Worm (Caenorhabditis elegans): ENCODE measurements around the gene Y55F3AM.13.
A peak's percentile ranks its signal among the peaks of the same experiment; 100 is the strongest.

Y55F3AM.13 gene

ce11 chrIV:1058504-1058903 lies 2.4 kb upstream of the Y55F3AM.13 start:
- TF ChIP-seq nhr-237 (tag; optimal IDR thresholded peaks at IDR 0.05), result no peak
- TF ChIP-seq ceh-43 (GFP tag; optimal IDR thresholded peaks at IDR 0.05), result no peak
- no peak for TF ChIP-seq M03D4.4 (tag; optimal IDR thresholded peaks at IDR 0.05)
- TF ChIP-seq nhr-28 (tag; optimal IDR thresholded peaks at IDR 0.05), result no peak
- no peak for TF ChIP-seq unc-39 (tag; optimal IDR thresholded peaks at IDR 0.05)
- no peak for TF ChIP-seq tbx-8 (GFP tag; optimal IDR thresholded peaks at IDR 0.05)
- no peak for TF ChIP-seq unc-120 (tag; optimal IDR thresholded peaks at IDR 0.05; ENCODE audit: poor library complexity, severe bottlenecking)
- no peak for TF ChIP-seq zip-8 (tag; optimal IDR thresholded peaks at IDR 0.05)
- TF ChIP-seq lin-13 (tag; optimal IDR thresholded peaks at IDR 0.05), result no peak
- no peak for TF ChIP-seq lin-32 (GFP tag; optimal IDR thresholded peaks at IDR 0.05)
- TF ChIP-seq ces-1 (GFP tag; optimal IDR thresholded peaks at IDR 0.05), result no peak
- no peak for TF ChIP-seq elt-1 (tag; optimal IDR thresholded peaks at IDR 0.05; ENCODE audit: borderline replicate concordance, insufficient read depth)
- no peak for TF ChIP-seq hlh-1 (tag; optimal IDR thresholded peaks at IDR 0.05)
- no peak for TF ChIP-seq blmp-1 (tag; optimal IDR thresholded peaks at IDR 0.05)
- no peak for TF ChIP-seq elt-3 (tag; optimal IDR thresholded peaks at IDR 0.05)

ce11 chrIV:1055734-1056133 lies 379 bp downstream of the Y55F3AM.13 start:
- TF ChIP-seq drap-1 (GFP tag; optimal IDR thresholded peaks at IDR 0.05) (no peak), pha-4 (tag; optimal IDR thresholded peaks at IDR 0.05) (no peak), ceh-39 (tag; optimal IDR thresholded peaks at IDR 0.05) (no peak), elt-3 (tag; optimal IDR thresholded peaks at IDR 0.05) (no peak), ceh-83 (GFP tag; optimal IDR thresholded peaks at IDR 0.05) (no peak), unc-62 (GFP tag; optimal IDR thresholded peaks at IDR 0.05) (no peak), unc-39 (tag; optimal IDR thresholded peaks at IDR 0.05) (no peak), zip-8 (tag; optimal IDR thresholded peaks at IDR 0.05) (no peak), ces-1 (GFP tag; optimal IDR thresholded peaks at IDR 0.05) (no peak), ceh-43 (GFP tag; optimal IDR thresholded peaks at IDR 0.05) (no peak), hlh-1 (tag; optimal IDR thresholded peaks at IDR 0.05) (no peak), blmp-1 (tag; optimal IDR thresholded peaks at IDR 0.05) (no peak), flh-1 (GFP tag; optimal IDR thresholded peaks at IDR 0.05) (no peak), tbx-8 (GFP tag; optimal IDR thresholded peaks at IDR 0.05) (no peak), nhr-237 (tag; optimal IDR thresholded peaks at IDR 0.05) (no peak), M03D4.4 (tag; optimal IDR thresholded peaks at IDR 0.05) (no peak), snpc-4 (tag; optimal IDR thresholded peaks at IDR 0.05) (no peak), mab-5 (tag; optimal IDR thresholded peaks at IDR 0.05) (no peak), sem-2 (GFP tag; optimal IDR thresholded peaks at IDR 0.05) (no peak), ztf-11 (tag; optimal IDR thresholded peaks at IDR 0.05) (no peak)

- TF ChIP-seq sem-2 (GFP tag; optimal IDR thresholded peaks at IDR 0.05) (no peak), hlh-1 (tag; optimal IDR thresholded peaks at IDR 0.05) (no peak), unc-39 (tag; optimal IDR thresholded peaks at IDR 0.05) (no peak), nhr-12 (tag; optimal IDR thresholded peaks at IDR 0.05) (no peak), nhr-2 (tag; optimal IDR thresholded peaks at IDR 0.05) (no peak), ham-2 (GFP tag; optimal IDR thresholded peaks at IDR 0.05) (no peak), ces-1 (GFP tag; optimal IDR thresholded peaks at IDR 0.05) (peak; percentile 42)
Measured at ce11 chrIV:1054736-1055135, 1.4 kb downstream of the Y55F3AM.13 start, which contains the start of gene dcap-1. Gene dcap-1 (minus strand): TSS chrIV:1054794.

DNA sequence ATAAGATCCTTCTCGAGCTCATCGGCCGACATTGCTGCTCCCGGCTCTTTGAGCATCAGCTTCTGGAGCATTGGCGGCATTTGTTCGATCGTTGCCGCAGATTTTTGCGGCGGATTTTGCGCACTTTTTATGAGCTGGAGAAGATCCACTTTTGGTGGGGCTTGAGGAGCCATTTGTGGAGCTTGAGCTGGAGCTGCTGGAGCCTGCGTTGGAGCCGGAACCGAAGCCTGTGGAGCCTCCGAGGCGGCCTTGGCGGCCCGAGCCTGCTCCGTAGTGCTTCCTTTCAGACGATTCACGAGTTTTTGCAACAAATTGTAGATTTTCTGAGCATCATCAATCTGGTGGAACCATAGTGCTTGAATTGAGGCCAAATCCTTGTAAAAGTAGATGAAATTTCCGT lies 2.1 kb downstream of the Y55F3AM.13 start:
- TF ChIP-seq drap-1 (GFP tag; optimal IDR thresholded peaks at IDR 0.05) (no peak), sptf-1 (tag; optimal IDR thresholded peaks at IDR 0.05) (no peak), zip-8 (tag; optimal IDR thresholded peaks at IDR 0.05) (no peak), blmp-1 (tag; optimal IDR thresholded peaks at IDR 0.05) (no peak), lsy-2 (tag; optimal IDR thresholded peaks at IDR 0.05) (no peak), nhr-12 (tag; optimal IDR thresholded peaks at IDR 0.05) (no peak), mep-1 (tag; optimal IDR thresholded peaks at IDR 0.05) (no peak), lin-13 (tag; optimal IDR thresholded peaks at IDR 0.05) (no peak), flh-1 (GFP tag; optimal IDR thresholded peaks at IDR 0.05) (no peak), sem-2 (GFP tag; optimal IDR thresholded peaks at IDR 0.05) (no peak), bed-3 (GFP tag; optimal IDR thresholded peaks at IDR 0.05) (no peak), ceh-39 (tag; optimal IDR thresholded peaks at IDR 0.05) (no peak), ces-1 (GFP tag; optimal IDR thresholded peaks at IDR 0.05) (no peak), nhr-28 (tag; optimal IDR thresholded peaks at IDR 0.05) (no peak), snpc-4 (tag; optimal IDR thresholded peaks at IDR 0.05) (no peak), unc-39 (tag; optimal IDR thresholded peaks at IDR 0.05) (no peak), mab-5 (tag; optimal IDR thresholded peaks at IDR 0.05) (no peak), hlh-1 (tag; optimal IDR thresholded peaks at IDR 0.05) (no peak), nhr-76 (tag; optimal IDR thresholded peaks at IDR 0.05) (no peak), ceh-43 (GFP tag; optimal IDR thresholded peaks at IDR 0.05) (no peak)
